Worm (Caenorhabditis elegans) whole organism, L1 larva: ENCODE measurements around the gene Y32G9A.12.

Experiments used
- aha-1 ChIP-seq: fragments of 150-350 bp; optimal IDR thresholded peaks from 2 replicates; lab custom pipeline; 2014; ENCODE audit warnings: missing biosample characterization, missing genetic modification characterization
- alr-1 ChIP-seq: fragments of 200-800 bp; sonication (Bioruptor generic); optimal IDR thresholded peaks from 2 replicates; lab custom pipeline; 2018; ENCODE audit warnings: borderline replicate concordance, mild to moderate bottlenecking, missing genetic modification characterization, missing compliant biosample characterization
- ceh-90 ChIP-seq: sonication (generic microtip); optimal IDR thresholded peaks from 2 replicates; lab custom pipeline; 2016; ENCODE audit warnings: missing genetic modification characterization, missing compliant biosample characterization
- efl-3 ChIP-seq: fragments of 200-800 bp; sonication (Bioruptor generic); optimal IDR thresholded peaks from 2 replicates; lab custom pipeline; 2018; ENCODE audit warnings: mild to moderate bottlenecking, missing genetic modification characterization, missing compliant biosample characterization
- nhr-20 ChIP-seq: sonication (generic microtip); optimal IDR thresholded peaks from 2 replicates; lab custom pipeline; 2016; ENCODE audit warnings: mild to moderate bottlenecking, missing genetic modification characterization, missing compliant biosample characterization
- ztf-11 ChIP-seq, 2 experiments: sonication (generic microtip); optimal IDR thresholded peaks; 2 replicates each; lab custom pipeline; 2016 to 2017; ENCODE audit warnings: missing genetic modification characterization in 2 of 2, missing biosample characterization in 1 of 2, missing compliant biosample characterization in 1 of 2

Gene Y32G9A.12

ce11 chrV:1870515-1870940 lies 49.5 kb downstream of the Y32G9A.12 start:
- TF ChIP-seq alr-1 (peak; percentile 24), ceh-90 (tag; lab: Kevin White, UChicago) (no peak)

DNA sequence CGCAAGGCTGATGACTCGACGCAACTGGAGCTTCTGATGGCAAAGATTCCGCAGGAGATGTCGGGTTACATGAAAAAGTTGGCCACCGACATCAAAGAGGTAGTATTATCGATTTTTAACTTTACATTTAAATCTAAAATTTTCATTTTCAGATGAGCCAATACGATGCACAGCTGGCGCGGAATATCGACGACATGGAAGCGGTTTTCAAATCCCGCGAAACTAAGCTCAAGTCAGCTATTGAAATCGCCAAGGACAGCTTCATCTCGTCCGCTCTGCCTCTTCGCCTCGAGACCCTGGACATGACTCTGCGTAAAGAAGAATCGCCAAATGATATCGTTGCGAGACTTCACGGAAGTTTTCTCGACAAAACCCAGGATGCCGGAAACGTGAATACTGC lies 50.3 kb downstream of the Y32G9A.12 start, which contains the start of gene T10B5.3:
Gene T10B5.3, minus strand, starts transcription at position 101 of the 400 bp plus-strand sequence.
- TF ChIP-seq efl-3 (GFP tag; lab: Kevin White, UChicago): no peak
- no peak for TF ChIP-seq aha-1 (tag; lab: Kevin White, UChicago)
- no peak for TF ChIP-seq ztf-11 (tag; optimal IDR thresholded peaks at IDR 0.05; lab: Kevin White, UChicago)
- no peak for TF ChIP-seq nhr-20
